Worm (Caenorhabditis elegans) whole organism, L4 larva: ENCODE measurements around the gene ZK930.6.

Source experiments
- F10B5.3 ChIP-seq: sonication (generic microtip); optimal IDR thresholded peaks from 2 replicates; lab custom pipeline; 2016; ENCODE audit warnings: mild to moderate bottlenecking, missing genetic modification characterization, missing compliant biosample characterization
- F37D6.2 ChIP-seq: sonication (generic microtip); optimal IDR thresholded peaks from 2 replicates; lab custom pipeline; 2016; ENCODE audit warnings: mild to moderate bottlenecking, missing genetic modification characterization, missing compliant biosample characterization
- F44E2.7 ChIP-seq: fragments of 200-800 bp; sonication (Bioruptor generic); IDR thresholded peaks from 2 replicates; pipeline ENCODE4 v2.1.2; 2022; ENCODE audit warnings: missing genetic modification characterization, missing compliant biosample characterization
- Y105C5A.15 ChIP-seq: fragments of 200-800 bp; sonication (Bioruptor generic); IDR thresholded peaks from 2 replicates; pipeline ENCODE4 v1.3.6; 2022; ENCODE audit warnings: missing genetic modification characterization, missing compliant biosample characterization
- Y5F2A.4 ChIP-seq: fragments of 200-800 bp; sonication (Bioruptor generic); optimal IDR thresholded peaks from 2 replicates; lab custom pipeline; 2018; ENCODE audit warnings: mild to moderate bottlenecking, missing genetic modification characterization, missing compliant biosample characterization
- aly-2 ChIP-seq: sonication (generic microtip); optimal IDR thresholded peaks from 2 replicates; lab custom pipeline; 2018; ENCODE audit warnings: missing biosample characterization, missing genetic modification characterization
- ama-1 ChIP-seq: fragments of 150-350 bp; optimal IDR thresholded peaks from 2 replicates; lab custom pipeline; 2014; ENCODE audit warnings: inconsistent platforms, mixed read lengths
- ceh-32 ChIP-seq: sonication (generic microtip); optimal IDR thresholded peaks from 2 replicates; lab custom pipeline; 2016; ENCODE audit warnings: mild to moderate bottlenecking, missing genetic modification characterization, missing compliant biosample characterization; ENCODE audit not compliant: poor library complexity
- ceh-82 ChIP-seq: sonication (generic microtip); optimal IDR thresholded peaks from 2 replicates; lab custom pipeline; 2017; ENCODE audit warnings: missing biosample characterization, missing genetic modification characterization
- ces-1 ChIP-seq: fragments of 150-350 bp; sonication (generic microtip); optimal IDR thresholded peaks from 4 replicates; lab custom pipeline; 2014; ENCODE audit warnings: missing biosample characterization, missing genetic modification reagents, missing genetic modification characterization
- cey-2 ChIP-seq: sonication (generic microtip); optimal IDR thresholded peaks from 3 replicates; lab custom pipeline; 2017; ENCODE audit warnings: missing genetic modification characterization, mild to moderate bottlenecking, missing compliant biosample characterization, antibody characterized with exemption, borderline replicate concordance; ENCODE audit not compliant: insufficient read depth
- daf-12 ChIP-seq: fragments of 150-350 bp; optimal IDR thresholded peaks from 2 replicates; lab custom pipeline; 2014; ENCODE audit warnings: missing biosample characterization, missing genetic modification reagents, missing genetic modification characterization
- daf-16 ChIP-seq, 3 experiments: sonication (generic microtip); optimal IDR thresholded peaks; 2 replicates each; lab custom pipeline; 2016 to 2017; ENCODE audit warnings: missing genetic modification characterization in 3 of 3, missing genetic modification reagents in 3 of 3, mild to moderate bottlenecking in 2 of 3, missing compliant biosample characterization in 2 of 3, missing biosample characterization in 1 of 3, moderate library complexity in 1 of 3
- daf-19 ChIP-seq: fragments of 200-800 bp; sonication (Bioruptor generic); conservative IDR thresholded peaks from 2 replicates; pipeline ENCODE4 v1.3.6; 2022; ENCODE audit warnings: missing genetic modification characterization, missing compliant biosample characterization
- dmd-6 ChIP-seq: fragments of 200-800 bp; sonication (Bioruptor generic); IDR thresholded peaks from 2 replicates; pipeline ENCODE4 v1.3.6; 2022; ENCODE audit warnings: missing genetic modification reagents, missing genetic modification characterization, missing compliant biosample characterization
- dmd-9 ChIP-seq: fragments of 200-800 bp; sonication (Bioruptor generic); IDR thresholded peaks from 2 replicates; pipeline ENCODE4 v1.3.6; 2022; ENCODE audit warnings: missing genetic modification reagents, missing genetic modification characterization, missing compliant biosample characterization
- dpl-1 ChIP-seq: fragments of 150-350 bp; optimal IDR thresholded peaks from 2 replicates; lab custom pipeline; 2014; ENCODE audit warnings: missing biosample characterization, missing genetic modification reagents, missing genetic modification characterization
- duxl-1 ChIP-seq: sonication (generic microtip); optimal IDR thresholded peaks from 2 replicates; lab custom pipeline; 2016; ENCODE audit warnings: mild to moderate bottlenecking, missing genetic modification characterization, moderate library complexity, missing compliant biosample characterization; ENCODE audit not compliant: poor library complexity
- dve-1 ChIP-seq: sonication (generic microtip); optimal IDR thresholded peaks from 2 replicates; lab custom pipeline; 2017; ENCODE audit warnings: antibody characterized with exemption, mild to moderate bottlenecking, missing genetic modification characterization, missing compliant biosample characterization; ENCODE audit not compliant: insufficient read depth
- egl-27 ChIP-seq: sonication (generic microtip); optimal IDR thresholded peaks from 3 replicates; lab custom pipeline; 2017; ENCODE audit warnings: missing biosample characterization, missing genetic modification reagents, missing genetic modification characterization
- egl-43 ChIP-seq: fragments of 200-800 bp; sonication (Bioruptor generic); IDR thresholded peaks from 2 replicates; pipeline ENCODE4 v1.3.6; 2022; ENCODE audit warnings: missing genetic modification reagents, missing genetic modification characterization, missing compliant biosample characterization
- fkh-10 ChIP-seq: fragments of 150-350 bp; optimal IDR thresholded peaks from 2 replicates; lab custom pipeline; 2014; ENCODE audit warnings: missing biosample characterization, missing genetic modification reagents, missing genetic modification characterization
- gei-8 ChIP-seq: fragments of 200-800 bp; sonication (Bioruptor generic); optimal IDR thresholded peaks from 2 replicates; lab custom pipeline; 2018; ENCODE audit warnings: mild to moderate bottlenecking, missing genetic modification characterization, missing compliant biosample characterization
- hlh-11 ChIP-seq: fragments of 200-800 bp; sonication (Bioruptor generic); optimal IDR thresholded peaks from 2 replicates; lab custom pipeline; 2018; ENCODE audit warnings: mild to moderate bottlenecking, missing genetic modification characterization, missing compliant biosample characterization
- hlh-30 ChIP-seq: sonication (generic microtip); optimal IDR thresholded peaks from 2 replicates; lab custom pipeline; 2017; ENCODE audit warnings: antibody characterized with exemption, mild to moderate bottlenecking, missing genetic modification characterization, missing compliant biosample characterization; ENCODE audit not compliant: insufficient read depth
- jun-1 ChIP-seq: fragments of 150-350 bp; optimal IDR thresholded peaks from 2 replicates; lab custom pipeline; 2014; ENCODE audit warnings: missing biosample characterization, missing genetic modification reagents, missing genetic modification characterization
- lin-1 ChIP-seq: fragments of 200-800 bp; sonication (Bioruptor generic); IDR thresholded peaks from 2 replicates; pipeline ENCODE4 v1.3.6; 2022; ENCODE audit warnings: missing genetic modification reagents, missing genetic modification characterization, missing compliant biosample characterization
- lsy-2 ChIP-seq, 2 experiments: fragments of 150-350 bp in 1 of 2; sonication (generic microtip) in 1 of 2; optimal IDR thresholded peaks; 2 replicates each; lab custom pipeline; 2014 to 2017; ENCODE audit warnings: missing biosample characterization in 2 of 2, missing genetic modification characterization in 2 of 2
- madf-5 ChIP-seq, 2 experiments: fragments of 200-800 bp; sonication (Bioruptor generic); IDR thresholded peaks; 2 replicates each; pipeline ENCODE4 v1.3.6; 2022; ENCODE audit warnings: missing compliant biosample characterization in 2 of 2, missing genetic modification characterization in 2 of 2
- mdl-1 ChIP-seq, 2 experiments: fragments of 150-350 bp in 1 of 2; sonication (generic microtip) in 1 of 2; optimal IDR thresholded peaks; 2 replicates each; lab custom pipeline; 2014 to 2017; ENCODE audit warnings: missing biosample characterization in 2 of 2, missing genetic modification characterization in 2 of 2
- mxl-2 ChIP-seq: fragments of 200-800 bp; sonication (Bioruptor generic); conservative IDR thresholded peaks from 2 replicates; pipeline ENCODE4 v1.3.6; 2022; ENCODE audit warnings: missing genetic modification reagents, missing genetic modification characterization, missing compliant biosample characterization
- mxl-3 ChIP-seq: fragments of 200-800 bp; sonication (Bioruptor generic); optimal IDR thresholded peaks from 2 replicates; lab custom pipeline; 2018; ENCODE audit warnings: mild to moderate bottlenecking, missing genetic modification characterization, missing compliant biosample characterization
- nhr-10 ChIP-seq: fragments of 150-350 bp; optimal IDR thresholded peaks from 2 replicates; lab custom pipeline; 2014; ENCODE audit warnings: missing biosample characterization, missing genetic modification characterization
- nhr-102 ChIP-seq: sonication (generic microtip); optimal IDR thresholded peaks from 2 replicates; lab custom pipeline; 2016; ENCODE audit warnings: mild to moderate bottlenecking, missing genetic modification characterization, moderate library complexity, missing compliant biosample characterization
- nhr-11 ChIP-seq: fragments of 150-350 bp; optimal IDR thresholded peaks from 2 replicates; lab custom pipeline; 2014; ENCODE audit warnings: missing biosample characterization, missing genetic modification characterization
- nhr-111 ChIP-seq: fragments of 200-800 bp; sonication (Bioruptor generic); optimal IDR thresholded peaks from 2 replicates; lab custom pipeline; 2018; ENCODE audit warnings: mild to moderate bottlenecking, missing genetic modification characterization, missing compliant biosample characterization
- nhr-25 ChIP-seq: sonication (generic microtip); optimal IDR thresholded peaks from 2 replicates; lab custom pipeline; 2017; ENCODE audit warnings: missing genetic modification characterization, mild to moderate bottlenecking, missing compliant biosample characterization, antibody characterized with exemption, moderate library complexity, borderline replicate concordance; ENCODE audit not compliant: insufficient read depth
- nhr-28 ChIP-seq: fragments of 150-350 bp; optimal IDR thresholded peaks from 2 replicates; lab custom pipeline; 2014; ENCODE audit warnings: missing biosample characterization, missing genetic modification characterization
- nhr-41 ChIP-seq: fragments of 200-800 bp; sonication (Bioruptor generic); IDR thresholded peaks from 2 replicates; pipeline ENCODE4 v1.3.6; 2022; ENCODE audit warnings: missing genetic modification reagents, missing genetic modification characterization, missing compliant biosample characterization
- nhr-6 ChIP-seq: fragments of 150-350 bp; optimal IDR thresholded peaks from 2 replicates; lab custom pipeline; 2014; ENCODE audit warnings: missing biosample characterization, missing genetic modification characterization
- nhr-77 ChIP-seq: fragments of 150-350 bp; optimal IDR thresholded peaks from 2 replicates; lab custom pipeline; 2014; ENCODE audit warnings: missing biosample characterization, missing genetic modification characterization
- pha-4 ChIP-seq, 2 experiments: fragments of 150-350 bp in 1 of 2; fragments of 200-800 bp in 1 of 2; sonication (Bioruptor generic) in 1 of 2; IDR thresholded peaks in 1 of 2; optimal IDR thresholded peaks in 1 of 2; 2 replicates each; pipeline versions ENCODE4 v1.3.6 to Lab custom; 2014 to 2022; ENCODE audit warnings: missing genetic modification characterization in 2 of 2, missing genetic modification reagents in 2 of 2, missing biosample characterization in 1 of 2, missing compliant biosample characterization in 1 of 2
- set-16 ChIP-seq: fragments of 200-800 bp; sonication (Bioruptor generic); IDR thresholded peaks from 2 replicates; pipeline ENCODE4 v1.3.6; 2022; ENCODE audit warnings: missing genetic modification reagents, missing genetic modification characterization, missing compliant biosample characterization
- unc-62 ChIP-seq, 3 experiments: fragments of 150-350 bp in 1 of 3; sonication (generic microtip); optimal IDR thresholded peaks in 2 of 3; peaks in 1 of 3; 1 replicate in 1 of 3; 2 replicates in 2 of 3; lab custom pipeline; 2014 to 2017; ENCODE audit warnings: missing biosample characterization in 3 of 3, missing genetic modification characterization in 3 of 3, missing genetic modification reagents in 3 of 3, missing genotype in 1 of 3
- vab-7 ChIP-seq: fragments of 200-800 bp; sonication (Bioruptor generic); IDR thresholded peaks from 2 replicates; pipeline ENCODE4 v1.3.6; 2022; ENCODE audit warnings: missing genetic modification reagents, missing genetic modification characterization, missing compliant biosample characterization
- zag-1 ChIP-seq: fragments of 150-350 bp; optimal IDR thresholded peaks from 2 replicates; lab custom pipeline; 2014; ENCODE audit warnings: missing biosample characterization, missing genetic modification characterization
- zfp-3 ChIP-seq: fragments of 200-800 bp; sonication (Bioruptor generic); conservative IDR thresholded peaks from 2 replicates; pipeline ENCODE4 v1.3.6; 2022; ENCODE audit warnings: missing genetic modification reagents, missing genetic modification characterization, missing compliant biosample characterization

Gene ZK930.6

ce11 chrII:11926501-11926900 lies 42.8 kb downstream of the ZK930.6 start:
- TF ChIP-seq nhr-28 (tag; lab: Kevin White, UChicago) (no peak), lsy-2 (tag; optimal IDR thresholded peaks at IDR 0.05; lab: Kevin White, UChicago) (peak in 1 of 2 experiments; percentile 85), nhr-25 (tag; lab: Kevin White, UChicago) (peak; percentile 33)

ce11 chrII:11928752-11929151 lies 45.0 kb downstream of the ZK930.6 start:
- TF ChIP-seq madf-5 (GFP tag; IDR thresholded peaks at IDR 0.05; lab: Robert Waterston, UW) = no peak
- peak in 1 of 2 experiments; percentile 13 for TF ChIP-seq lsy-2 (tag; optimal IDR thresholded peaks at IDR 0.05; lab: Kevin White, UChicago)
- peak; percentile 76 for TF ChIP-seq mxl-3 (GFP tag; lab: Kevin White, UChicago)
- TF ChIP-seq F10B5.3 (tag; lab: Kevin White, UChicago) = no peak
- no peak for TF ChIP-seq mxl-2 (GFP tag; lab: Robert Waterston, UW)
- no peak for TF ChIP-seq nhr-41 (GFP tag; lab: Robert Waterston, UW)
- TF ChIP-seq zfp-3 (GFP tag; lab: Robert Waterston, UW) = no peak
- TF ChIP-seq dve-1 (tag; lab: Kevin White, UChicago) = peak; percentile 12
- TF ChIP-seq egl-43 (GFP tag; lab: Robert Waterston, UW) = no peak
- TF ChIP-seq daf-12 (tag; lab: Kevin White, UChicago) = no peak
- no peak for TF ChIP-seq fkh-10 (GFP tag; lab: Kevin White, UChicago)
- no peak for TF ChIP-seq gei-8 (GFP tag; lab: Kevin White, UChicago)
- TF ChIP-seq duxl-1 (tag; lab: Kevin White, UChicago) = no peak
- TF ChIP-seq nhr-10 (tag; lab: Kevin White, UChicago) = no peak
- no peak for TF ChIP-seq vab-7 (GFP tag; lab: Robert Waterston, UW)
- peak; percentile 45 for TF ChIP-seq hlh-11
- TF ChIP-seq aly-2 = no peak
- no peak for TF ChIP-seq dmd-9
- no peak for TF ChIP-seq nhr-102 (tag; lab: Kevin White, UChicago)
- no peak for TF ChIP-seq nhr-6 (tag; lab: Kevin White, UChicago)
- TF ChIP-seq daf-16 (GFP tag; optimal IDR thresholded peaks at IDR 0.05; lab: Kevin White, UChicago) = no peak
- no peak for TF ChIP-seq daf-16 (tag; optimal IDR thresholded peaks at IDR 0.05; lab: Kevin White, UChicago)
- TF ChIP-seq Y5F2A.4 = no peak
- peak in 1 of 2 experiments; percentile 85 for TF ChIP-seq unc-62 (GFP tag; optimal IDR thresholded peaks at IDR 0.05 in 1 of 2; lab: Kevin White, UChicago)
- no peak for TF ChIP-seq unc-62 (tag; optimal IDR thresholded peaks at IDR 0.05; lab: Kevin White, UChicago)
- TF ChIP-seq dpl-1 = no peak
- TF ChIP-seq jun-1 (tag; lab: Kevin White, UChicago) = no peak
- TF ChIP-seq ama-1 (lab: Kevin White, UChicago) = no peak
- no peak for TF ChIP-seq F37D6.2 (tag; lab: Kevin White, UChicago)
- TF ChIP-seq ces-1 (GFP tag; lab: Kevin White, UChicago) = no peak
- no peak for TF ChIP-seq F44E2.7 (GFP tag; lab: Robert Waterston, UW)
- TF ChIP-seq nhr-11 (tag; lab: Kevin White, UChicago) = no peak
- TF ChIP-seq lin-1 (GFP tag; lab: Robert Waterston, UW) = no peak
- no peak for TF ChIP-seq ceh-82 (tag; lab: Kevin White, UChicago)
- TF ChIP-seq nhr-77 = no peak
- no peak for TF ChIP-seq Y105C5A.15 (GFP tag; lab: Robert Waterston, UW)
- TF ChIP-seq cey-2 (tag; lab: Kevin White, UChicago) = no peak
- TF ChIP-seq daf-19 (GFP tag; lab: Robert Waterston, UW) = no peak
- TF ChIP-seq nhr-111 = no peak
- TF ChIP-seq zag-1 = no peak
- no peak for TF ChIP-seq pha-4 (GFP tag; IDR thresholded peaks at IDR 0.05; lab: Robert Waterston, UW)
- TF ChIP-seq pha-4 (tag; optimal IDR thresholded peaks at IDR 0.05; lab: Kevin White, UChicago) = no peak
- TF ChIP-seq hlh-30 = peak; percentile 42
- TF ChIP-seq mdl-1 (tag; optimal IDR thresholded peaks at IDR 0.05; lab: Kevin White, UChicago) = peak in 1 of 2 experiments; percentile 41
- TF ChIP-seq egl-27 (tag; lab: Kevin White, UChicago) = no peak
- TF ChIP-seq ceh-32 (tag; lab: Kevin White, UChicago) = no peak
- 0 out of 2 replicates have a peak, but pooled peaks have one; percentile 12 for TF ChIP-seq dmd-6 (GFP tag; lab: Robert Waterston, UW)
- TF ChIP-seq set-16 (GFP tag; lab: Robert Waterston, UW) = peak; percentile 13; the same call in 1 of the 2 replicates
